Worm (Caenorhabditis elegans) whole organism, early embryonic: Measurements from ENCODE around the gene mksr-2.

ENCODE experiments used
- B0310.2 ChIP-seq: sonication (generic microtip); optimal IDR thresholded peaks from 2 replicates; lab custom pipeline; 2016; ENCODE audit warnings: mild to moderate bottlenecking, missing genetic modification characterization, missing compliant biosample characterization
- sea-1 ChIP-seq: fragments of 200-800 bp; sonication (Bioruptor generic); conservative IDR thresholded peaks from 2 replicates; pipeline ENCODE4 v1.3.6; 2022; ENCODE audit warnings: missing genetic modification characterization, missing compliant biosample characterization
- tbx-37 ChIP-seq: fragments of 200-800 bp; sonication (Bioruptor generic); conservative IDR thresholded peaks from 2 replicates; pipeline ENCODE4 v1.3.6; 2022; ENCODE audit warnings: missing genetic modification reagents, missing genetic modification characterization, missing compliant biosample characterization

DNA sequence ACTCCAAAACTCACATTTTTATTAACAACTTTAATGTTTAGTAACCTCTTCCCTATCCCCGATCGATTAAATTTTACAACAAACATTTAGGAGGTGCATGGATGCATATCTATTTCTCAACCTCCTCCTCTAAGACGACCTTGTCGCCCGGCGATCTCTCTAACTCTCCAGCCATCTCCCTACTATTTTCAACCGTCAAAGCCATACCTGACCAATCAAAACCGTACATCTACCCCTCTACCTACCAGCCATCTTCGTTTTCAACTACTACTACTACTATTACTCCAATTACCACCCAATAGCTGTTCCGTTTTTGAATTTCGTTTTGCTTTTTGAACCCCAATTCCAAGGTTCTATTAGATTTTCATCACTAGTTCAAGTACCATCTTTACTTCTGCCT is 15.2 kb upstream of the mksr-2 start:
- TF ChIP-seq B0310.2 (tag; lab: Kevin White, UChicago) (no peak), sea-1 (GFP tag; lab: Robert Waterston, UW) (no peak), tbx-37 (GFP tag; lab: Robert Waterston, UW) (no peak)
